Worm (Caenorhabditis elegans): ENCODE data around the gene F09G8.10.

F09G8.10 gene

ce11 chrIII:8307356-8307755 lies 35.4 kb upstream of the F09G8.10 start, which contains the start of the genes F10E9.7 and F10E9.5 (continued):
- no peak for TF ChIP-seq mdl-1 (tag; optimal IDR thresholded peaks at IDR 0.05)
- TF ChIP-seq Y55F3AM.14 (GFP tag; optimal IDR thresholded peaks at IDR 0.05) = no peak
- TF ChIP-seq nhr-11 (tag; optimal IDR thresholded peaks at IDR 0.05) = no peak
- TF ChIP-seq nhr-10 (tag; optimal IDR thresholded peaks at IDR 0.05) = peak; percentile 40
- peak; percentile 84 for TF ChIP-seq fos-1 (tag; optimal IDR thresholded peaks at IDR 0.05)
- TF ChIP-seq alr-1 (tag; optimal IDR thresholded peaks at IDR 0.05) = no peak
- peak; percentile 46 for TF ChIP-seq lin-11 (tag; optimal IDR thresholded peaks at IDR 0.05)
- TF ChIP-seq ceh-82 (tag; optimal IDR thresholded peaks at IDR 0.05) = no peak

- TF ChIP-seq mab-5 (tag; optimal IDR thresholded peaks at IDR 0.05) (no peak), nhr-12 (tag; optimal IDR thresholded peaks at IDR 0.05) (no peak), gmeb-1 (tag; optimal IDR thresholded peaks at IDR 0.05) (no peak), nhr-21 (tag; optimal IDR thresholded peaks at IDR 0.05) (no peak), unc-62 (GFP tag; optimal IDR thresholded peaks at IDR 0.05) (no peak), sem-4 (tag; optimal IDR thresholded peaks at IDR 0.05) (no peak), sma-9 (GFP tag; optimal IDR thresholded peaks at IDR 0.05) (no peak), sma-9 (tag; optimal IDR thresholded peaks at IDR 0.05) (no peak), skn-1 (tag; optimal IDR thresholded peaks at IDR 0.05) (no peak), mdl-1 (tag; optimal IDR thresholded peaks at IDR 0.05) (no peak), egl-27 (tag; optimal IDR thresholded peaks at IDR 0.05) (no peak), ceh-82 (tag; optimal IDR thresholded peaks at IDR 0.05) (no peak), R02D3.7 (tag; optimal IDR thresholded peaks at IDR 0.05) (no peak), ztf-1 (GFP tag; conservative IDR thresholded peaks at IDR 0.05) (no peak), Y55F3AM.14 (GFP tag; optimal IDR thresholded peaks at IDR 0.05) (no peak), lsy-2 (tag; optimal IDR thresholded peaks at IDR 0.05) (no peak), nhr-129 (tag; optimal IDR thresholded peaks at IDR 0.05) (no peak), nhr-6 (tag; optimal IDR thresholded peaks at IDR 0.05) (no peak), fos-1 (tag; optimal IDR thresholded peaks at IDR 0.05) (no peak), nhr-25 (tag; optimal IDR thresholded peaks at IDR 0.05) (no peak)
Observed at ce11 chrIII:8305816-8306215, 33.8 kb upstream of the F09G8.10 start.

- TF ChIP-seq snpc-4 (tag; optimal IDR thresholded peaks at IDR 0.05) = no peak
- TF ChIP-seq mbf-1 (tag; optimal IDR thresholded peaks at IDR 0.05) = no peak
- no peak for TF ChIP-seq nhr-6 (tag; optimal IDR thresholded peaks at IDR 0.05)
- no peak for TF ChIP-seq unc-55 (GFP tag; optimal IDR thresholded peaks at IDR 0.05)
- TF ChIP-seq ztf-11 (tag; optimal IDR thresholded peaks at IDR 0.05) = no peak
- TF ChIP-seq unc-39 (tag; optimal IDR thresholded peaks at IDR 0.05) = no peak
- TF ChIP-seq gmeb-1 (tag; optimal IDR thresholded peaks at IDR 0.05) = no peak
- TF ChIP-seq egl-27 (tag; optimal IDR thresholded peaks at IDR 0.05) = no peak
- no peak for TF ChIP-seq elt-1 (tag; optimal IDR thresholded peaks at IDR 0.05)
- TF ChIP-seq ztf-4 (tag; optimal IDR thresholded peaks at IDR 0.05) = no peak
- no peak for TF ChIP-seq lin-11 (tag; optimal IDR thresholded peaks at IDR 0.05)
- no peak for TF ChIP-seq ceh-82 (tag; optimal IDR thresholded peaks at IDR 0.05)
- TF ChIP-seq ztf-1 (GFP tag; conservative IDR thresholded peaks at IDR 0.05) = no peak
- no peak for TF ChIP-seq nhr-10 (tag; optimal IDR thresholded peaks at IDR 0.05)
- no peak for TF ChIP-seq elt-3 (tag; optimal IDR thresholded peaks at IDR 0.05)
- TF ChIP-seq zag-1 (tag; optimal IDR thresholded peaks at IDR 0.05) = no peak
- TF ChIP-seq fos-1 (tag; optimal IDR thresholded peaks at IDR 0.05) = no peak
- no peak for TF ChIP-seq lsy-2 (tag; optimal IDR thresholded peaks at IDR 0.05)
- no peak for TF ChIP-seq ama-1 (optimal IDR thresholded peaks at IDR 0.05)
- TF ChIP-seq Y55F3AM.14 (GFP tag; optimal IDR thresholded peaks at IDR 0.05) = no peak
Observed at ce11 chrIII:8305304-8305703, 33.3 kb upstream of the F09G8.10 start.

- TF ChIP-seq nhr-12 (tag; optimal IDR thresholded peaks at IDR 0.05) (no peak), lin-11 (tag; optimal IDR thresholded peaks at IDR 0.05) (no peak), sma-9 (GFP tag; optimal IDR thresholded peaks at IDR 0.05) (no peak), sma-9 (tag; optimal IDR thresholded peaks at IDR 0.05) (no peak), nhr-11 (tag; optimal IDR thresholded peaks at IDR 0.05) (no peak), alr-1 (tag; optimal IDR thresholded peaks at IDR 0.05) (no peak), unc-62 (GFP tag; optimal IDR thresholded peaks at IDR 0.05) (no peak), Y55F3AM.14 (GFP tag; optimal IDR thresholded peaks at IDR 0.05) (no peak), nhr-6 (tag; optimal IDR thresholded peaks at IDR 0.05) (no peak), C34F6.9 (tag; optimal IDR thresholded peaks at IDR 0.05) (no peak), nhr-25 (tag; optimal IDR thresholded peaks at IDR 0.05) (no peak), unc-55 (GFP tag; optimal IDR thresholded peaks at IDR 0.05) (no peak), nhr-129 (tag; optimal IDR thresholded peaks at IDR 0.05) (no peak), ztf-11 (tag; optimal IDR thresholded peaks at IDR 0.05) (no peak), unc-39 (tag; optimal IDR thresholded peaks at IDR 0.05) (no peak)
Observed at ce11 chrIII:8303440-8303839, 31.5 kb upstream of the F09G8.10 start.
